Worm (Caenorhabditis elegans) whole organism, mixed stage, embryonic: ENCODE results near the gene C08F11.10.

Source experiments
- blmp-1 ChIP-seq: fragments of 150-350 bp; optimal IDR thresholded peaks from 2 replicates; lab custom pipeline; 2014; ENCODE audit warnings: missing biosample characterization, missing genetic modification characterization
- ceh-39 ChIP-seq: fragments of 150-350 bp; optimal IDR thresholded peaks from 2 replicates; lab custom pipeline; 2014; ENCODE audit warnings: missing biosample characterization, missing genetic modification characterization
- lin-13 ChIP-seq: fragments of 150-350 bp; optimal IDR thresholded peaks from 2 replicates; lab custom pipeline; 2014; ENCODE audit warnings: missing biosample characterization, missing genetic modification characterization
- mab-5 ChIP-seq: fragments of 150-350 bp; optimal IDR thresholded peaks from 2 replicates; lab custom pipeline; 2014; ENCODE audit warnings: missing biosample characterization, missing genetic modification characterization
- nhr-12 ChIP-seq: fragments of 150-350 bp; optimal IDR thresholded peaks from 2 replicates; lab custom pipeline; 2014; ENCODE audit warnings: missing biosample characterization, missing genetic modification characterization
- pha-4 ChIP-seq: fragments of 150-350 bp; optimal IDR thresholded peaks from 2 replicates; lab custom pipeline; 2018; ENCODE audit warnings: missing biosample characterization, missing genetic modification reagents, missing genetic modification characterization
- snpc-4 ChIP-seq: fragments of 150-350 bp; optimal IDR thresholded peaks from 2 replicates; lab custom pipeline; 2014; ENCODE audit warnings: missing biosample characterization, missing genetic modification characterization

- no peak for TF ChIP-seq snpc-4 (tag; lab: Kevin White, UChicago)
- no peak for TF ChIP-seq ceh-39 (tag; lab: Kevin White, UChicago)
- no peak for TF ChIP-seq lin-13 (tag; lab: Kevin White, UChicago)
- TF ChIP-seq pha-4 (tag; lab: Kevin White, UChicago) = no peak
- TF ChIP-seq blmp-1 (tag; lab: Kevin White, UChicago) = no peak
- TF ChIP-seq mab-5 (tag; lab: Kevin White, UChicago) = no peak
- TF ChIP-seq nhr-12 = no peak
Measured at ce11 chrIV:13601973-13602669, 46.9 kb downstream of the C08F11.10 start, which contains the start of gene Y45F10B.59.
